Worm (Caenorhabditis elegans) whole organism, L3 larva: ENCODE measurements around the gene F36H5.8.

ENCODE experiments used
- ceh-82 ChIP-seq: fragments of 150-350 bp; optimal IDR thresholded peaks from 2 replicates; lab custom pipeline; 2014; ENCODE audit warnings: missing biosample characterization, missing genetic modification characterization
- elt-2 ChIP-seq: sonication (generic microtip); optimal IDR thresholded peaks from 2 replicates; lab custom pipeline; 2016; ENCODE audit warnings: missing genetic modification reagents, mild to moderate bottlenecking, missing genetic modification characterization, missing compliant biosample characterization
- fkh-2 ChIP-seq: fragments of 150-350 bp; optimal IDR thresholded peaks from 2 replicates; lab custom pipeline; 2014; ENCODE audit warnings: missing biosample characterization, missing genetic modification reagents, missing genetic modification characterization
- nfya-1 ChIP-seq: sonication (generic microtip); optimal IDR thresholded peaks from 2 replicates; lab custom pipeline; 2017; ENCODE audit warnings: missing genetic modification characterization, mild to moderate bottlenecking, missing compliant biosample characterization, antibody characterized with exemption, moderate library complexity; ENCODE audit not compliant: insufficient read depth
- nhr-12 ChIP-seq: fragments of 150-350 bp; optimal IDR thresholded peaks from 2 replicates; lab custom pipeline; 2014; ENCODE audit warnings: missing biosample characterization, missing genetic modification characterization
- nhr-23 ChIP-seq: fragments of 150-350 bp; optimal IDR thresholded peaks from 2 replicates; lab custom pipeline; 2014; ENCODE audit warnings: missing biosample characterization, missing genetic modification reagents, missing genetic modification characterization
- nhr-76 ChIP-seq: fragments of 150-350 bp; sonication (generic microtip); optimal IDR thresholded peaks from 5 replicates; lab custom pipeline; 2014; ENCODE audit warnings: missing biosample characterization, missing genetic modification characterization
- nhr-77 ChIP-seq: fragments of 150-350 bp; optimal IDR thresholded peaks from 2 replicates; lab custom pipeline; 2014; ENCODE audit warnings: missing biosample characterization, missing genetic modification characterization
- pha-4 ChIP-seq: fragments of 150-350 bp; optimal IDR thresholded peaks from 2 replicates; lab custom pipeline; 2014; ENCODE audit warnings: missing biosample characterization, missing genetic modification reagents, missing genetic modification characterization
- pqm-1 ChIP-seq: fragments of 150-350 bp; optimal IDR thresholded peaks from 2 replicates; lab custom pipeline; 2017; ENCODE audit warnings: missing biosample characterization, missing genetic modification characterization, inconsistent platforms
- skn-1 ChIP-seq: fragments of 150-350 bp; optimal IDR thresholded peaks from 2 replicates; lab custom pipeline; 2014; ENCODE audit warnings: missing biosample characterization, missing genetic modification characterization
- zag-1 ChIP-seq: fragments of 150-350 bp; optimal IDR thresholded peaks from 2 replicates; lab custom pipeline; 2014; ENCODE audit warnings: missing biosample characterization, missing genetic modification characterization

- TF ChIP-seq nhr-12 (tag; lab: Kevin White, UChicago) = no peak
- TF ChIP-seq zag-1 = no peak
- TF ChIP-seq elt-2 (tag; lab: Kevin White, UChicago) = no peak
- no peak for TF ChIP-seq nhr-77 (tag; lab: Kevin White, UChicago)
- no peak for TF ChIP-seq nhr-23
- TF ChIP-seq pqm-1 (tag; lab: Kevin White, UChicago) = no peak
- no peak for TF ChIP-seq ceh-82 (tag; lab: Kevin White, UChicago)
- no peak for TF ChIP-seq nhr-76
- TF ChIP-seq nfya-1 (tag; lab: Kevin White, UChicago) = no peak
- TF ChIP-seq pha-4 (tag; lab: Kevin White, UChicago) = no peak
- TF ChIP-seq fkh-2 (tag; lab: Kevin White, UChicago) = no peak
- TF ChIP-seq skn-1 = no peak
These were observed 8.0 kb downstream of the F36H5.8 start, which contains the start of gene F36H5.12 for ce11 chrII:1742535-1742934.
